Fruit fly (Drosophila melanogaster): Measurements from ENCODE around the gene CG14626.

The CG14626 gene

DNA sequence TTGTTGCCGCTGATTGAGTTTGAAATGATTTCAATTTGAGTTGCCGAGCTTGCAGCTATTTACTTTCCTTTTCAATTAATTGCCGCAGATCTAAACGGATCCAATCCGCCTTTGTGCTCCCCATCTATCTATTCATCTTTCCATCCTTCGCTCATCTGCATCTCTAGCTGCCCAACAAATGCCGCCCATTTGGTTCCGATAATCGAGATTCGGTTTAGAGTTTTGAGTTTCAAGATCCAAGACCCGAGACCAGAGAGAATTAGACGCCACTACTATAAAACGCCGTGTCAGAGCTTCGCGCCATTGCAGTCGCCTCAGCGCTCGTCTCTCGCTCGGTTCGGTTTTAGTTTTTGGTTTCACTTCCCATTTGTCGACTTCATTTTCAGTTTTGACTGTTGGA is at the start of gene CG14626:
Gene CG14626 (plus strand): TSS at position 301 of the 400 bp plus-strand sequence.
- TF ChIP-seq h (GFP tag; optimal IDR thresholded peaks at IDR 0.05) (no peak), usp (GFP tag; optimal IDR thresholded peaks at IDR 0.05) (no peak), Vsx2 (GFP tag; optimal IDR thresholded peaks at IDR 0.05; ENCODE audit: partially characterized antibody) (no peak)

DNA sequence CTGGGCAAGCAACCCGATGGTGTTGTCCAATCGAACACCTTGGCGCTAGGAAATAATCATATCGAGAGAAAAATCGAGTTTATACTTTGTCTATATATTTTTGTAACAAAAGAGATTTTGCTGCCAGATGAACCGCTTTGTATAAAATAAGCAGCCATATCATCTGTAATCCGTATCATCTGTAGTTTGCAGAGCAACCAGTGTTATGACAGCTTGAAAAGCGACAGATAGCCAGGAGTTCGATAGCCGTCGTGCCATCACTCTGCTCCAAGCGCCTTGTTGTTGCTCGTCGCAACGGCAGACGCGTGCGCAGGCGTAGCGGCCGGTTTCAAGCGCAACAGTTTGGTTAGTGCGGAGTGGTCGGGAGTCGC is 49.6 kb upstream of the CG14626 start:
- no peak for TF ChIP-seq dsf (GFP tag; optimal IDR thresholded peaks at IDR 0.05; ENCODE audit: borderline replicate concordance)
- no peak for TF ChIP-seq Mio (GFP tag; optimal IDR thresholded peaks at IDR 0.05)
- TF ChIP-seq br (GFP tag; optimal IDR thresholded peaks at IDR 0.05) = no peak
- TF ChIP-seq OdsH (GFP tag; optimal IDR thresholded peaks at IDR 0.05) = no peak
- no peak for TF ChIP-seq Sp1 (GFP tag; optimal IDR thresholded peaks at IDR 0.05)
- peak; percentile 89 for TF ChIP-seq woc (GFP tag; optimal IDR thresholded peaks at IDR 0.05)
- TF ChIP-seq Hr83 (GFP tag; optimal IDR thresholded peaks at IDR 0.05; ENCODE audit: poor library complexity, severe bottlenecking) = no peak
- no peak for TF ChIP-seq ey (GFP tag; optimal IDR thresholded peaks at IDR 0.05)
- peak; percentile 38 for TF ChIP-seq HLH106 (tag; optimal IDR thresholded peaks at IDR 0.05)
- no peak for TF ChIP-seq dl (GFP tag; optimal IDR thresholded peaks at IDR 0.05; ENCODE audit: insufficient read depth in 1 of 2, partially characterized antibody in 2 of 2)
- peak; percentile 25 for TF ChIP-seq fru (GFP tag; optimal IDR thresholded peaks at IDR 0.05)
- peak; percentile 2 for TF ChIP-seq Dif (GFP tag; optimal IDR thresholded peaks at IDR 0.05; ENCODE audit: partially characterized antibody)
- no peak for TF ChIP-seq brk (GFP tag; optimal IDR thresholded peaks at IDR 0.05)
- no peak for TF ChIP-seq Hnf4 (GFP tag; optimal IDR thresholded peaks at IDR 0.05)
- peak in 1 of 2 experiments; percentile 32 for TF ChIP-seq foxo (GFP tag; optimal IDR thresholded peaks at IDR 0.05)
- TF ChIP-seq sv (GFP tag; optimal IDR thresholded peaks at IDR 0.05) = no peak
- TF ChIP-seq usp (GFP tag; optimal IDR thresholded peaks at IDR 0.05) = no peak
- TF ChIP-seq Myc (optimal IDR thresholded peaks at IDR 0.05) = peak; percentile 93
- no peak for TF ChIP-seq jim (GFP tag; optimal IDR thresholded peaks at IDR 0.05)
- TF ChIP-seq Rel (GFP tag; optimal IDR thresholded peaks at IDR 0.05) = no peak
- TF ChIP-seq Rel (tag; optimal IDR thresholded peaks at IDR 0.05) = no peak
- no peak for TF ChIP-seq Abd-B (GFP tag; optimal IDR thresholded peaks at IDR 0.05)
- no peak for TF ChIP-seq GATAd (GFP tag; optimal IDR thresholded peaks at IDR 0.05)
- no peak for TF ChIP-seq lola (GFP tag; optimal IDR thresholded peaks at IDR 0.05)
- TF ChIP-seq Jra (GFP tag; optimal IDR thresholded peaks at IDR 0.05) = no peak
- TF ChIP-seq Hr78 (GFP tag; optimal IDR thresholded peaks at IDR 0.05) = no peak
- TF ChIP-seq CG9705 (GFP tag; optimal IDR thresholded peaks at IDR 0.05) = no peak
- TF ChIP-seq Vsx2 (GFP tag; optimal IDR thresholded peaks at IDR 0.05; ENCODE audit: partially characterized antibody) = peak; percentile 20
- TF ChIP-seq rgr (GFP tag; optimal IDR thresholded peaks at IDR 0.05) = peak; percentile 26
- no peak for TF ChIP-seq CrebA (GFP tag; optimal IDR thresholded peaks at IDR 0.05; ENCODE audit: borderline replicate concordance)
- no peak for TF ChIP-seq Dfd (GFP tag; optimal IDR thresholded peaks at IDR 0.05)
- TF ChIP-seq dmrt93B (GFP tag; optimal IDR thresholded peaks at IDR 0.05) = no peak
- TF ChIP-seq h (GFP tag; optimal IDR thresholded peaks at IDR 0.05) = peak; percentile 63

- TF ChIP-seq OdsH (GFP tag; optimal IDR thresholded peaks at IDR 0.05) = no peak
Measured at dm6 chrX:1142567-1143347, 41.8 kb upstream of the CG14626 start.

DNA sequence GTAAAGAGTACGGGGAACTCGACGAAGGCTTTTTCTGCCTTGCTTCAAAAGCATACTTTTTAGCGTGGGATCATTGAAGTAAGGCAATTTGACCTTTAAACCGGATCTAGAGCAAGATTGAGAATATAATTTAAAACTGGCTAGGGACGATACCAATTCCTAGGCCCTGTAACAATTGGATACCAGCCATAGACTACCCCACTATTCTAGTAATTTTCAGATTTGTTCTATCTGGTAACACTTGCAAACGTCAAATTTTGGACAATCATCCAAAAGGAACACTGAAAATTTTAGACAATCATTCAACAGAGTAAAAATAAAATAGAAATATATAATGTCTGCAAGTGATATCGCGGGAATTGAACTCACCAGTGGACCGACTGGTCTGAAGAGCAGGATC is 39.2 kb upstream of the CG14626 start, which contains the start of gene CG14628:
Gene CG14628 (plus strand): TSS at position 301 of the 400 bp plus-strand sequence.
- TF ChIP-seq GATAd (GFP tag; optimal IDR thresholded peaks at IDR 0.05) (no peak), foxo (GFP tag; optimal IDR thresholded peaks at IDR 0.05) (no peak), Mio (GFP tag; optimal IDR thresholded peaks at IDR 0.05) (no peak), jim (GFP tag; optimal IDR thresholded peaks at IDR 0.05) (no peak), CG9705 (GFP tag; optimal IDR thresholded peaks at IDR 0.05) (no peak), rgr (GFP tag; optimal IDR thresholded peaks at IDR 0.05) (no peak), h (GFP tag; optimal IDR thresholded peaks at IDR 0.05) (no peak), Dfd (GFP tag; optimal IDR thresholded peaks at IDR 0.05) (no peak), Hnf4 (GFP tag; optimal IDR thresholded peaks at IDR 0.05) (no peak), HLH106 (tag; optimal IDR thresholded peaks at IDR 0.05) (no peak), fru (GFP tag; optimal IDR thresholded peaks at IDR 0.05) (no peak), Sp1 (GFP tag; optimal IDR thresholded peaks at IDR 0.05) (no peak), ey (GFP tag; optimal IDR thresholded peaks at IDR 0.05) (no peak), Rel (GFP tag; optimal IDR thresholded peaks at IDR 0.05) (no peak), Rel (tag; optimal IDR thresholded peaks at IDR 0.05) (no peak), Dif (GFP tag; optimal IDR thresholded peaks at IDR 0.05; ENCODE audit: partially characterized antibody) (no peak), usp (GFP tag; optimal IDR thresholded peaks at IDR 0.05) (no peak)
